Worm (Caenorhabditis elegans) whole organism, midembryonic: ENCODE results near the gene Y102A5C.27.

Source experiments
- T22C8.4 ChIP-seq: fragments of 200-800 bp; sonication (Bioruptor generic); IDR thresholded peaks from 2 replicates; pipeline ENCODE4 v1.3.6; 2022; ENCODE audit warnings: missing genetic modification characterization, missing compliant biosample characterization
- cog-1 ChIP-seq: sonication (generic microtip); optimal IDR thresholded peaks from 2 replicates; lab custom pipeline; 2016; ENCODE audit warnings: missing genetic modification characterization, missing compliant biosample characterization
- flt-1 ChIP-seq: fragments of 200-800 bp; sonication (Bioruptor generic); IDR thresholded peaks from 2 replicates; pipeline ENCODE4 v1.3.6; 2022; ENCODE audit warnings: missing genetic modification characterization, missing compliant biosample characterization
- med-1 ChIP-seq: sonication (generic microtip); optimal IDR thresholded peaks from 2 replicates; lab custom pipeline; 2017; ENCODE audit warnings: missing genetic modification characterization, mild to moderate bottlenecking, missing compliant biosample characterization, antibody characterized with exemption, missing genetic modification reagents; ENCODE audit not compliant: insufficient read depth
- ref-1 ChIP-seq: fragments of 200-800 bp; sonication (Bioruptor generic); conservative IDR thresholded peaks from 2 replicates; pipeline ENCODE4 v1.3.6; 2022; ENCODE audit warnings: missing genetic modification reagents, missing genetic modification characterization, missing compliant biosample characterization
- tab-1 ChIP-seq: fragments of 200-800 bp; sonication (Bioruptor generic); IDR thresholded peaks from 2 replicates; pipeline ENCODE4 v1.3.6; 2022; ENCODE audit warnings: missing genetic modification characterization, missing compliant biosample characterization
- ztf-23 ChIP-seq: fragments of 200-800 bp; sonication (Bioruptor generic); IDR thresholded peaks from 2 replicates; pipeline ENCODE4 v1.3.6; 2022; ENCODE audit warnings: missing genetic modification reagents, missing genetic modification characterization, missing compliant biosample characterization
- ztf-29 ChIP-seq: fragments of 200-800 bp; sonication (Bioruptor generic); IDR thresholded peaks from 2 replicates; pipeline ENCODE4 v1.3.6; 2022; ENCODE audit warnings: missing genetic modification reagents, missing genetic modification characterization, missing compliant biosample characterization

- TF ChIP-seq flt-1 (no peak), ref-1 (GFP tag; lab: Robert Waterston, UW) (no peak), med-1 (no peak), tab-1 (no peak), ztf-29 (GFP tag; lab: Robert Waterston, UW) (no peak), ztf-23 (GFP tag; lab: Robert Waterston, UW) (no peak), cog-1 (tag; lab: Kevin White, UChicago) (no peak), T22C8.4 (GFP tag; lab: Robert Waterston, UW) (no peak)
Observed at ce11 chrV:17035850-17036249, 47.3 kb upstream of the Y102A5C.27 start, which contains the start of gene srz-94.
